Worm (Caenorhabditis elegans) whole organism, L2 larva: ENCODE data around the gene cest-31.

Source experiments
- C34F6.9 ChIP-seq: fragments of 150-350 bp; optimal IDR thresholded peaks from 2 replicates; lab custom pipeline; 2014; ENCODE audit warnings: missing biosample characterization, missing genetic modification characterization
- F13H6.1 ChIP-seq: sonication (generic microtip); optimal IDR thresholded peaks from 2 replicates; lab custom pipeline; 2016; ENCODE audit warnings: missing genetic modification characterization, missing compliant biosample characterization
- R02D3.7 ChIP-seq: fragments of 150-350 bp; optimal IDR thresholded peaks from 2 replicates; lab custom pipeline; 2014; ENCODE audit warnings: missing biosample characterization, missing genetic modification characterization
- ZK546.5 ChIP-seq: sonication (generic microtip); optimal IDR thresholded peaks from 2 replicates; lab custom pipeline; 2017; ENCODE audit warnings: missing biosample characterization, missing genetic modification characterization
- ama-1 ChIP-seq: fragments of 150-350 bp; optimal IDR thresholded peaks from 2 replicates; lab custom pipeline; 2018; ENCODE audit warnings: inconsistent platforms
- blmp-1 ChIP-seq: sonication (generic microtip); optimal IDR thresholded peaks from 2 replicates; lab custom pipeline; 2017; ENCODE audit warnings: missing genetic modification characterization, mild to moderate bottlenecking, missing compliant biosample characterization, antibody characterized with exemption, moderate library complexity; ENCODE audit not compliant: insufficient read depth
- crh-2 ChIP-seq: sonication (generic microtip); optimal IDR thresholded peaks from 2 replicates; lab custom pipeline; 2017; ENCODE audit warnings: missing biosample characterization, missing genetic modification characterization
- egl-27 ChIP-seq: sonication (generic microtip); optimal IDR thresholded peaks from 3 replicates; lab custom pipeline; 2017; ENCODE audit warnings: missing biosample characterization, missing genetic modification reagents, missing genetic modification characterization
- elt-1 ChIP-seq: fragments of 150-350 bp; optimal IDR thresholded peaks from 2 replicates; lab custom pipeline; 2014; ENCODE audit warnings: missing biosample characterization, missing genetic modification characterization
- fos-1 ChIP-seq: fragments of 150-350 bp; optimal IDR thresholded peaks from 2 replicates; lab custom pipeline; 2014; ENCODE audit warnings: missing biosample characterization, missing genetic modification characterization
- gmeb-1 ChIP-seq: fragments of 150-350 bp; optimal IDR thresholded peaks from 2 replicates; lab custom pipeline; 2014; ENCODE audit warnings: missing biosample characterization, missing genetic modification characterization
- lin-11 ChIP-seq: fragments of 150-350 bp; sonication (generic microtip); optimal IDR thresholded peaks from 2 replicates; lab custom pipeline; 2014; ENCODE audit warnings: missing biosample characterization, missing genetic modification characterization, inconsistent platforms, mixed read lengths
- lsy-2 ChIP-seq, 2 experiments: fragments of 150-350 bp in 1 of 2; sonication (generic microtip) in 1 of 2; optimal IDR thresholded peaks; 2 replicates each; lab custom pipeline; 2014 to 2017; ENCODE audit warnings: missing biosample characterization in 2 of 2, missing genetic modification characterization in 2 of 2
- mab-5 ChIP-seq: fragments of 150-350 bp; optimal IDR thresholded peaks from 2 replicates; lab custom pipeline; 2014; ENCODE audit warnings: missing biosample characterization, missing genetic modification characterization
- mbf-1 ChIP-seq: sonication (generic microtip); optimal IDR thresholded peaks from 2 replicates; lab custom pipeline; 2017; ENCODE audit warnings: missing biosample characterization, missing genetic modification characterization
- mdl-1 ChIP-seq, 2 experiments: fragments of 150-350 bp in 1 of 2; sonication (generic microtip) in 1 of 2; optimal IDR thresholded peaks; 2 replicates each; lab custom pipeline; 2017; ENCODE audit warnings: missing biosample characterization in 2 of 2, missing genetic modification characterization in 2 of 2
- nhr-10 ChIP-seq: sonication (generic microtip); optimal IDR thresholded peaks from 2 replicates; lab custom pipeline; 2017; ENCODE audit warnings: missing biosample characterization, missing genetic modification characterization
- nhr-129 ChIP-seq: fragments of 150-350 bp; optimal IDR thresholded peaks from 2 replicates; lab custom pipeline; 2014; ENCODE audit warnings: missing biosample characterization, missing genetic modification characterization
- nhr-21 ChIP-seq: fragments of 150-350 bp; optimal IDR thresholded peaks from 2 replicates; lab custom pipeline; 2014; ENCODE audit warnings: missing biosample characterization, missing genetic modification characterization
- nhr-23 ChIP-seq: fragments of 150-350 bp; optimal IDR thresholded peaks from 2 replicates; lab custom pipeline; 2014; ENCODE audit warnings: missing biosample characterization, missing genetic modification reagents, missing genetic modification characterization
- nhr-237 ChIP-seq: fragments of 150-350 bp; optimal IDR thresholded peaks from 2 replicates; lab custom pipeline; 2014; ENCODE audit warnings: missing biosample characterization, missing genetic modification characterization
- nhr-25 ChIP-seq: fragments of 150-350 bp; sonication (generic microtip); optimal IDR thresholded peaks from 3 replicates; lab custom pipeline; 2014; ENCODE audit warnings: missing biosample characterization, missing genetic modification characterization
- nhr-6 ChIP-seq: fragments of 150-350 bp; optimal IDR thresholded peaks from 2 replicates; lab custom pipeline; 2014; ENCODE audit warnings: missing biosample characterization, missing genetic modification characterization
- nhr-77 ChIP-seq: fragments of 150-350 bp; optimal IDR thresholded peaks from 2 replicates; lab custom pipeline; 2014; ENCODE audit warnings: missing biosample characterization, missing genetic modification characterization
- sem-4 ChIP-seq: fragments of 150-350 bp; optimal IDR thresholded peaks from 2 replicates; lab custom pipeline; 2014; ENCODE audit warnings: missing biosample characterization, missing genetic modification reagents, missing genetic modification characterization
- skn-1 ChIP-seq: sonication (generic microtip); optimal IDR thresholded peaks from 2 replicates; lab custom pipeline; 2017; ENCODE audit warnings: missing biosample characterization, missing genetic modification characterization
- sma-3 ChIP-seq: sonication (generic microtip); optimal IDR thresholded peaks from 2 replicates; lab custom pipeline; 2016; ENCODE audit warnings: missing genetic modification reagents, missing genetic modification characterization, missing compliant biosample characterization
- sma-9 ChIP-seq, 2 experiments: fragments of 150-350 bp in 1 of 2; sonication (generic microtip) in 1 of 2; optimal IDR thresholded peaks; 2 replicates each; lab custom pipeline; 2014 to 2016; ENCODE audit warnings: missing genetic modification characterization in 2 of 2, mild to moderate bottlenecking in 1 of 2, missing biosample characterization in 1 of 2, missing compliant biosample characterization in 1 of 2, missing genetic modification reagents in 1 of 2, moderate library complexity in 1 of 2
- snpc-4 ChIP-seq: fragments of 150-350 bp; optimal IDR thresholded peaks from 2 replicates; lab custom pipeline; 2014; ENCODE audit warnings: missing biosample characterization, missing genetic modification characterization
- unc-39 ChIP-seq: fragments of 150-350 bp; optimal IDR thresholded peaks from 2 replicates; lab custom pipeline; 2014; ENCODE audit warnings: missing biosample characterization, missing genetic modification characterization
- unc-55 ChIP-seq: fragments of 150-350 bp; sonication (generic microtip); optimal IDR thresholded peaks from 3 replicates; lab custom pipeline; 2014; ENCODE audit warnings: missing biosample characterization, missing genetic modification reagents, missing genetic modification characterization
- zag-1 ChIP-seq: fragments of 150-350 bp; optimal IDR thresholded peaks from 2 replicates; lab custom pipeline; 2014; ENCODE audit warnings: missing biosample characterization, missing genetic modification characterization
- ztf-11 ChIP-seq: sonication (generic microtip); optimal IDR thresholded peaks from 2 replicates; lab custom pipeline; 2017; ENCODE audit warnings: missing biosample characterization, missing genetic modification characterization
- ztf-4 ChIP-seq: fragments of 150-350 bp; optimal IDR thresholded peaks from 2 replicates; lab custom pipeline; 2014; ENCODE audit warnings: missing biosample characterization, missing genetic modification characterization

cest-31 gene

DNA sequence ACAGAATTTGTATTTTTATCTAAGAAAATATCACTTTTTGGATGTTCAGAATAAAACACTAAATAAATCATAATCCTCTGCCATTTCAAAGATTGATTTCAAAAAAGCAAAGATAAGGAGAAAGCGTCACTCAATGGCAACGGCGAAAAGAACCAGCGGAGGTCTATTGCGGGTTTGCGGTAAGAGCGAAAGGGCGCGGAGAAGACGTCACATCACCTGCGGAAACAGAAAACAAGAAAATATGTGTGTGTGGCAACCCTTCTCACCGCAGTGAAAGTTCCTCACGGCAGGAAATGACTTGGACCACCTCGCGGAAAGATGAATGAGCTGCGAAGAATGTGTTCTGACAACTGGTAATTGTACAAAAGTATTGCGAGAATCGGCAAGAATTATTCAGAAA is 25.8 kb downstream of the cest-31 start:
- TF ChIP-seq blmp-1 (tag; lab: Kevin White, UChicago) (peak; percentile 50), egl-27 (tag; lab: Kevin White, UChicago) (no peak)
- TF ChIP-seq, all 48 proteins: peak for 1

DNA sequence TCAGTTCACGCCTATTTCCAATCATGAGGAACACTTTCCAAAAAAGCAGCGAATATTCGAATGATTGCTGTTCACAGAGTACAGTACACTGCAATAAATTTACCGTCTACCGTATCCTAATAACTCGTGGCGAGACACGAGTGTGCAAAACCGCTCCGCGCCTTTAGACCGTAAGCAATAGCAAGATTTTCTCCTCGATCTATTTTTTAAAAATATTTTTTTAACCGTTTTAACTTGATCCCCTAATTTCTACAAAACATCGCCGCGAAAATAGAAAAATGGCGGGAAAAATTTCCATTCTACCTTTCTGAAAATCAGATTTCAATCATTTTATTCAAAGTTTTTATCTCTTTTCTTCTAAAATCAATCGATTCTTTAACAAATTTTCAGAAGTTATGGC is 28.6 kb downstream of the cest-31 start, which contains the start of gene era-1:
TSS of gene era-1 (plus strand) at position 366 of the 400 bp plus-strand sequence.
- TF ChIP-seq R02D3.7 (tag; lab: Kevin White, UChicago) (no peak), ztf-11 (tag; lab: Kevin White, UChicago) (no peak), snpc-4 (tag; lab: Kevin White, UChicago) (no peak), gmeb-1 (tag; lab: Kevin White, UChicago) (no peak), nhr-10 (tag; lab: Kevin White, UChicago) (no peak), unc-39 (tag; lab: Kevin White, UChicago) (no peak), ztf-4 (tag; lab: Kevin White, UChicago) (no peak), sem-4 (tag; lab: Kevin White, UChicago) (no peak), nhr-6 (tag; lab: Kevin White, UChicago) (no peak), mab-5 (tag; lab: Kevin White, UChicago) (no peak), ama-1 (lab: Kevin White, UChicago) (no peak), F13H6.1 (no peak)

DNA sequence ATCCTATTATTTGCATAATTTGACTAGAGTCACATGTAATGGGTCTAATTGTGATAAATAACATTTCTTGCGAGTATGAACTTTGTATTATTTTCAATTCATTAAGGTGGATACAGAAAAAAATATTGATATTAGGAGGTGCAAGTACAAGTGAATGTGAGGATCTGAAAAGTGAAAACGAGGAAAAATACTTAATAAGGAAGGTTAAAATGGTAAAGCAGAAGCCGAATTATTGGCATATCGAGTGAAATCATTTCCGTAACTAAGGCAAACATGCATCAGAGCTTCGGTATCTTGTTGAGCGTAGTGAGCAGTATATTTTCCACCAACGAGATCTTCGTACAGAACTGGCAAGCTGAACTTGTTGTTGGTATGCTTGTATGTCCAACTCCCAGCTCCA is 30.4 kb downstream of the cest-31 start:
- TF ChIP-seq ztf-4 (tag; lab: Kevin White, UChicago) (no peak), mdl-1 (tag; optimal IDR thresholded peaks at IDR 0.05; lab: Kevin White, UChicago) (no peak), nhr-6 (tag; lab: Kevin White, UChicago) (no peak), mab-5 (tag; lab: Kevin White, UChicago) (no peak), nhr-77 (tag; lab: Kevin White, UChicago) (no peak), sma-9 (GFP tag; optimal IDR thresholded peaks at IDR 0.05; lab: Kevin White, UChicago) (no peak), sma-9 (tag; optimal IDR thresholded peaks at IDR 0.05; lab: Kevin White, UChicago) (no peak), unc-55 (GFP tag; lab: Kevin White, UChicago) (no peak)

DNA sequence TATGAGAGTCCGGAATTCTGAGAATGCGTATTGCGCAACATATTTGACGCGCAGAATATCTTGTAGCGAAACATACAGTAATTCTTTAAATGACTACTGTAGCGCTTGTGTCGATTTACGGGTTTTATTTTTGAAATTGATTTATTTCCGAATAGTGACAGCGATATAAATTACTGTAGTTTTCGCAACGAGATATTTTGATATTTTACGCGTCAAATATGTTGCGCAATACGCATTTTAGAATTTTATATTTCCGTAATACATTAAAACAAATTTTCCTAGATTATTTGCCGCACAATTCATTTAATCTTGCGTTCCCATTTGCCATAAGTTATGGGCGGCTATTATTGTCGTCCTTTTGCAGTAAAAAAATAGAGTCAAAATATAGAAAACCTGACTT is 31.3 kb downstream of the cest-31 start:
- TF ChIP-seq elt-1 (tag; lab: Kevin White, UChicago) (no peak), lin-11 (tag; lab: Kevin White, UChicago) (no peak), blmp-1 (tag; lab: Kevin White, UChicago) (no peak), ZK546.5 (tag; lab: Kevin White, UChicago) (no peak), mbf-1 (no peak), nhr-23 (tag; lab: Kevin White, UChicago) (no peak), nhr-237 (no peak), zag-1 (tag; lab: Kevin White, UChicago) (no peak), nhr-77 (tag; lab: Kevin White, UChicago) (no peak), fos-1 (tag; lab: Kevin White, UChicago) (no peak)
- TF ChIP-seq, all 48 proteins: peak for 0

DNA sequence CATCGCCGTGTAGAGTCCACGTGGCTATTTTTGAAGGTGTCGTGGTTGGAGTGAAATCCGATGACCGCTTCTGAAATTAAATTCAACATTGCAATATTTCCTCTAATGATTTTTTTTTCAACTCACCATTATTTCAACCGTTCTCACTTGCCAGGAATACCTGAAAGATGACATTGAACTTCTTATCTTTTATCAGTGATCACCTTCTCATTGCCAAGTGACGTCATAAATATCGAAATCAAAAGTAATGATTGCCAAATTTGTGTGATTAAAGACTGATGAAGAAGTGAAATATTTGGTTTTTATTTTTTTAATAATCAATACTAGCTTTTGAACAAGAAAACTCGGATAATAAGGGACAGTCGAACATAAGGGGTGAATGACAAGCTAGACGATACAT is 32.7 kb downstream of the cest-31 start, which contains the start of gene W02F12.4:
TSS of gene W02F12.4 (minus strand) at position 164 of the 400 bp plus-strand sequence.
- TF ChIP-seq sma-9 (GFP tag; optimal IDR thresholded peaks at IDR 0.05; lab: Kevin White, UChicago): peak; percentile 72
- no peak for TF ChIP-seq sma-9 (tag; optimal IDR thresholded peaks at IDR 0.05; lab: Kevin White, UChicago)
- TF ChIP-seq egl-27 (tag; lab: Kevin White, UChicago): no peak
- TF ChIP-seq crh-2 (tag; lab: Kevin White, UChicago): peak; percentile 67
- no peak for TF ChIP-seq zag-1 (tag; lab: Kevin White, UChicago)
- TF ChIP-seq fos-1 (tag; lab: Kevin White, UChicago): peak; percentile 91
- peak; percentile 53 for TF ChIP-seq blmp-1 (tag; lab: Kevin White, UChicago)
- TF ChIP-seq skn-1: peak; percentile 65
- TF ChIP-seq sma-3 (GFP tag; lab: Kevin White, UChicago): peak; percentile 52
- peak; percentile 7 for TF ChIP-seq nhr-25

DNA sequence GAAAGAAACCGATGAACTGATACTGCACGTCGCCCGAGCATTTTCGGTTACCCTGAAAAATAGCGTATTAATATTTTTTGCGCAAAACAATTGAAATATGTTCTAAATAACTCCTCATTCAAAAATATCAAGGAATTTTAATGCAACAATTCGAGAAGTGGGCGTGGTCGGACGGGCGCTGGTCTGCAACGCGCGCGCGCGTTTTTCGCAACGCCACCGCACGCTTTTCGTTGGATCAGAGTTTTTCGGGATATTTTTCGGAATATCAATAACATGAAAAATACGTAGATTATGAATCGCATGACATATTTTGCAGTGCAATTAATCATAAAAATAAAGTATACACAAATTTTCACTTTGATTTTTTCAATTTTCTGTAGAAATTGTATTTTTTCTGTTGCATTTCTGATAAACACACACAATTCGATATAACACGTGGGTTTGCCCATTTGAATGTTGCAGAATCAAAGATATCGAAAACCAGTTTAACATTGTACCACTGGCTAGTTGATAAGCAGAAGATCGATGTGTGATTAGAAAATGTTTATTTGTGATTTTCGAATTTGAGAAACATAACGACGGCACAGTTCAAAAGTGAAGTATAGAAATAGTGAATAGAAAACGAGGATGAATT is 35.1 kb downstream of the cest-31 start, which contains the start of gene dlst-1:
TSS of gene dlst-1 (minus strand) at position 52 of the 634 bp plus-strand sequence.
- peak; percentile 43 for TF ChIP-seq gmeb-1 (tag; lab: Kevin White, UChicago)
- TF ChIP-seq nhr-25: peak; percentile 45
- peak; percentile 40 for TF ChIP-seq F13H6.1
- peak; percentile 25 for TF ChIP-seq lin-11 (tag; lab: Kevin White, UChicago)
- peak; percentile 47 for TF ChIP-seq nhr-129 (tag; lab: Kevin White, UChicago)
- TF ChIP-seq nhr-77 (tag; lab: Kevin White, UChicago): no peak
- TF ChIP-seq lsy-2 (tag; optimal IDR thresholded peaks at IDR 0.05; lab: Kevin White, UChicago): peak; percentile 21 to 45
- no peak for TF ChIP-seq ZK546.5 (tag; lab: Kevin White, UChicago)
- peak; percentile 29 for TF ChIP-seq C34F6.9 (tag; lab: Kevin White, UChicago)
- peak; percentile 66 for TF ChIP-seq sma-3 (GFP tag; lab: Kevin White, UChicago)
- peak; percentile 8 for TF ChIP-seq nhr-21 (tag; lab: Kevin White, UChicago)
- TF ChIP-seq sma-9 (GFP tag; optimal IDR thresholded peaks at IDR 0.05; lab: Kevin White, UChicago): no peak
- no peak for TF ChIP-seq sma-9 (tag; optimal IDR thresholded peaks at IDR 0.05; lab: Kevin White, UChicago)
